Fruit fly (Drosophila melanogaster) whole organism, embryonic: ENCODE measurements around the gene MTPAP.

Experiments
- Abd-B ChIP-seq: fragments of 200-800 bp; sonication (Bioruptor generic); optimal IDR thresholded peaks from 2 replicates; lab custom pipeline; 2018; ENCODE audit warnings: missing biosample characterization, mild to moderate bottlenecking, missing genetic modification characterization, moderate library complexity
- CG10274 ChIP-seq: fragments of 200-800 bp; sonication (Bioruptor generic); optimal IDR thresholded peaks from 3 replicates; lab custom pipeline; 2017; ENCODE audit warnings: missing biosample characterization, mild to moderate bottlenecking, missing genetic modification characterization
- CG11504 ChIP-seq: fragments of 200-800 bp; sonication (Bioruptor generic); optimal IDR thresholded peaks from 3 replicates; lab custom pipeline; 2019; ENCODE audit warnings: missing biosample characterization, mild to moderate bottlenecking, missing genetic modification characterization, moderate library complexity
- CG11695 ChIP-seq: fragments of 200-800 bp; sonication (Bioruptor generic); IDR thresholded peaks from 3 replicates; pipeline ENCODE4 v1.3.6; 2022; ENCODE audit warnings: missing biosample characterization, missing genetic modification characterization
- CG12942 ChIP-seq: fragments of 200-800 bp; sonication (Bioruptor generic); optimal IDR thresholded peaks from 3 replicates; lab custom pipeline; 2016; ENCODE audit warnings: missing biosample characterization, missing genetic modification characterization
- CG13296 ChIP-seq: fragments of 200-800 bp; sonication (Bioruptor generic); optimal IDR thresholded peaks from 3 replicates; lab custom pipeline; 2018; ENCODE audit warnings: missing biosample characterization, mild to moderate bottlenecking, missing genetic modification characterization
- CG15269 ChIP-seq: fragments of 200-800 bp; sonication (Bioruptor generic); optimal IDR thresholded peaks from 2 replicates; lab custom pipeline; 2018; ENCODE audit warnings: missing biosample characterization, mild to moderate bottlenecking, missing genetic modification characterization, moderate library complexity
- CG16779 ChIP-seq: fragments of 200-800 bp; sonication (Bioruptor generic); IDR thresholded peaks from 2 replicates; pipeline ENCODE4 v1.3.6; 2022; ENCODE audit warnings: missing biosample characterization, missing genetic modification characterization
- CG18011 ChIP-seq: fragments of 200-800 bp; sonication (Bioruptor generic); optimal IDR thresholded peaks from 2 replicates; lab custom pipeline; 2017; ENCODE audit warnings: missing biosample characterization, missing genetic modification characterization, mild to moderate bottlenecking, moderate library complexity, missing genotype
- CG2116 ChIP-seq: fragments of 200-800 bp; sonication (Bioruptor generic); optimal IDR thresholded peaks from 3 replicates; lab custom pipeline; 2018; ENCODE audit warnings: missing biosample characterization, mild to moderate bottlenecking, missing genetic modification characterization
- CG2202 ChIP-seq: fragments of 200-800 bp; sonication (Bioruptor generic); optimal IDR thresholded peaks from 2 replicates; lab custom pipeline; 2018; ENCODE audit warnings: missing biosample characterization, mild to moderate bottlenecking, missing genetic modification characterization
- CG2875 ChIP-seq: fragments of 200-800 bp; sonication (Bioruptor generic); optimal IDR thresholded peaks from 2 replicates; lab custom pipeline; 2017; ENCODE audit warnings: missing biosample characterization, mild to moderate bottlenecking, missing genetic modification characterization, missing genetic modification reagents
- CG30020 ChIP-seq: fragments of 200-800 bp; optimal IDR thresholded peaks from 2 replicates; lab custom pipeline; 2019; ENCODE audit warnings: missing biosample characterization, mild to moderate bottlenecking, missing genetic modification characterization, moderate library complexity
- CG31365 ChIP-seq: fragments of 200-800 bp; sonication (Bioruptor generic); optimal IDR thresholded peaks from 2 replicates; lab custom pipeline; 2018; ENCODE audit warnings: missing biosample characterization, mild to moderate bottlenecking, missing genetic modification characterization
- CG3995 ChIP-seq: fragments of 200-800 bp; sonication (Bioruptor generic); optimal IDR thresholded peaks from 3 replicates; lab custom pipeline; 2016; ENCODE audit warnings: missing biosample characterization, missing genetic modification characterization
- CG4328 ChIP-seq: fragments of 200-800 bp; sonication (Bioruptor generic); optimal IDR thresholded peaks from 3 replicates; lab custom pipeline; 2017; ENCODE audit warnings: missing biosample characterization, missing genetic modification reagents, missing genetic modification characterization
- CG4730 ChIP-seq: fragments of 200-800 bp; sonication (Bioruptor generic); IDR thresholded peaks from 2 replicates; pipeline ENCODE4 v1.3.6; 2022; ENCODE audit warnings: missing biosample characterization, missing genetic modification characterization
- CG5245 ChIP-seq: fragments of 200-800 bp; sonication (Bioruptor generic); optimal IDR thresholded peaks from 3 replicates; lab custom pipeline; 2016; ENCODE audit warnings: missing biosample characterization, missing genetic modification characterization
- CG9437 ChIP-seq: fragments of 200-800 bp; sonication (Bioruptor generic); optimal IDR thresholded peaks from 2 replicates; lab custom pipeline; 2018; ENCODE audit warnings: missing biosample characterization, mild to moderate bottlenecking, missing genetic modification characterization
- CG9609 ChIP-seq: fragments of 200-800 bp; sonication (Bioruptor generic); optimal IDR thresholded peaks from 3 replicates; lab custom pipeline; 2016; ENCODE audit warnings: missing biosample characterization, missing genetic modification characterization
- CG9727 ChIP-seq: fragments of 200-800 bp; sonication (Bioruptor generic); optimal IDR thresholded peaks from 3 replicates; lab custom pipeline; 2017; ENCODE audit warnings: missing biosample characterization, mild to moderate bottlenecking, missing genetic modification characterization
- Camta ChIP-seq: fragments of 200-800 bp; sonication (Bioruptor generic); optimal IDR thresholded peaks from 2 replicates; lab custom pipeline; 2016; ENCODE audit warnings: missing biosample characterization, missing genetic modification characterization
- CrebB ChIP-seq: fragments of 200-800 bp; sonication (Bioruptor generic); optimal IDR thresholded peaks from 3 replicates; lab custom pipeline; 2018; ENCODE audit warnings: missing biosample characterization, mild to moderate bottlenecking, missing genetic modification characterization
- Dp ChIP-seq: fragments of 200-800 bp; sonication (Bioruptor generic); optimal IDR thresholded peaks from 2 replicates; lab custom pipeline; 2018; ENCODE audit warnings: missing biosample characterization, mild to moderate bottlenecking, missing genetic modification characterization, moderate library complexity
- GATAe ChIP-seq: fragments of 200-800 bp; sonication (Bioruptor generic); conservative IDR thresholded peaks from 2 replicates; pipeline ENCODE4 v1.3.6; 2022; ENCODE audit warnings: missing biosample characterization, missing genetic modification characterization
- HLH4C ChIP-seq: fragments of 200-800 bp; sonication (Bioruptor generic); IDR thresholded peaks from 3 replicates; pipeline ENCODE4 v1.3.6; 2022; ENCODE audit warnings: missing biosample characterization, missing genetic modification characterization; ENCODE audit not compliant: partially characterized antibody
- Hsf ChIP-seq: fragments of 200-800 bp; sonication (Bioruptor generic); optimal IDR thresholded peaks from 3 replicates; lab custom pipeline; 2016; ENCODE audit warnings: missing biosample characterization, missing genetic modification characterization
- Myb ChIP-seq: fragments of 200-800 bp; sonication (Bioruptor generic); optimal IDR thresholded peaks from 2 replicates; lab custom pipeline; 2016; ENCODE audit warnings: missing biosample characterization, missing genetic modification characterization
- Nf-YB ChIP-seq: fragments of 200-800 bp; sonication (Bioruptor generic); optimal IDR thresholded peaks from 3 replicates; lab custom pipeline; 2019; ENCODE audit warnings: missing biosample characterization, mild to moderate bottlenecking, missing genetic modification characterization, moderate library complexity
- Opbp ChIP-seq: fragments of 200-800 bp; sonication (Bioruptor generic); IDR thresholded peaks from 3 replicates; pipeline ENCODE4 v1.3.6; 2022; ENCODE audit warnings: missing biosample characterization, missing genetic modification characterization; ENCODE audit not compliant: partially characterized antibody
- Poxn ChIP-seq: fragments of 200-800 bp; sonication (Bioruptor generic); IDR thresholded peaks from 2 replicates; pipeline ENCODE4 v1.3.6; 2022; ENCODE audit warnings: missing biosample characterization, missing genetic modification characterization
- Ptx1 ChIP-seq: fragments of 200-800 bp; sonication (Bioruptor generic); IDR thresholded peaks from 2 replicates; pipeline ENCODE4 v1.3.6; 2022; ENCODE audit warnings: missing biosample characterization, missing genetic modification characterization
- Side ChIP-seq: fragments of 200-800 bp; sonication (Bioruptor generic); optimal IDR thresholded peaks from 2 replicates; lab custom pipeline; 2016; ENCODE audit warnings: missing biosample characterization, missing genetic modification characterization
- Sry-β ChIP-seq: fragments of 200-800 bp; sonication (Bioruptor generic); optimal IDR thresholded peaks from 2 replicates; lab custom pipeline; 2018; ENCODE audit warnings: missing biosample characterization, mild to moderate bottlenecking, missing genetic modification characterization, moderate library complexity
- Tbp ChIP-seq: fragments of >200 bp; optimal IDR thresholded peaks from 2 replicates; lab custom pipeline; 2018; ENCODE audit warnings: missing biosample characterization, missing genetic modification characterization
- chif ChIP-seq, 2 experiments: fragments of 200-800 bp; sonication (Bioruptor generic); optimal IDR thresholded peaks; 3 replicates each; lab custom pipeline; 2016; ENCODE audit warnings: missing biosample characterization in 2 of 2, missing genetic modification characterization in 2 of 2
- chm ChIP-seq: fragments of 200-800 bp; sonication (Bioruptor generic); IDR thresholded peaks from 2 replicates; pipeline ENCODE4 v1.3.6; 2022; ENCODE audit warnings: missing biosample characterization, missing genetic modification characterization
- ci ChIP-seq: fragments of 200-800 bp; sonication (Bioruptor generic); IDR thresholded peaks from 3 replicates; pipeline ENCODE4 v1.3.6; 2022; ENCODE audit warnings: missing biosample characterization, missing genetic modification characterization
- da ChIP-seq: fragments of 200-800 bp; sonication (Bioruptor generic); optimal IDR thresholded peaks from 2 replicates; lab custom pipeline; 2016; ENCODE audit warnings: missing biosample characterization, missing genetic modification characterization
- dan ChIP-seq: fragments of 200-800 bp; sonication (Bioruptor generic); IDR thresholded peaks from 2 replicates; pipeline ENCODE4 v1.3.6; 2022; ENCODE audit warnings: missing biosample characterization, missing genetic modification characterization
- dati ChIP-seq: fragments of 200-800 bp; sonication (Bioruptor generic); IDR thresholded peaks from 2 replicates; pipeline ENCODE4 v1.3.6; 2022; ENCODE audit warnings: missing biosample characterization, missing genetic modification characterization
- fd3F ChIP-seq: fragments of 200-800 bp; sonication (Bioruptor generic); optimal IDR thresholded peaks from 2 replicates; lab custom pipeline; 2018; ENCODE audit warnings: missing biosample characterization, mild to moderate bottlenecking, missing genetic modification characterization, moderate library complexity
- gce ChIP-seq: fragments of 200-800 bp; sonication (Bioruptor generic); IDR thresholded peaks from 3 replicates; pipeline ENCODE4 v1.3.6; 2022; ENCODE audit warnings: missing biosample characterization, missing genetic modification characterization
- jumu ChIP-seq: fragments of 200-800 bp; sonication (Bioruptor generic); optimal IDR thresholded peaks from 3 replicates; lab custom pipeline; 2016; ENCODE audit warnings: missing biosample characterization, missing genetic modification characterization
- lilli ChIP-seq: fragments of 200-800 bp; sonication (Bioruptor generic); optimal IDR thresholded peaks from 3 replicates; lab custom pipeline; 2016; ENCODE audit warnings: missing biosample characterization, missing genetic modification characterization
- pb ChIP-seq: fragments of 200-800 bp; sonication (Bioruptor generic); optimal IDR thresholded peaks from 3 replicates; lab custom pipeline; 2016; ENCODE audit warnings: missing biosample characterization, missing genetic modification characterization
- pho ChIP-seq: fragments of 200-800 bp; sonication (Bioruptor generic); optimal IDR thresholded peaks from 2 replicates; lab custom pipeline; 2016; ENCODE audit warnings: missing biosample characterization, missing genetic modification characterization
- schlank ChIP-seq: fragments of 200-800 bp; sonication (Bioruptor generic); optimal IDR thresholded peaks from 2 replicates; lab custom pipeline; 2018; ENCODE audit warnings: missing biosample characterization, mild to moderate bottlenecking, missing genetic modification characterization
- sens ChIP-seq: fragments of 200-800 bp; sonication (Bioruptor generic); peaks from one replicate; lab custom pipeline; 2016; ENCODE audit warnings: missing biosample characterization, missing genetic modification characterization
- trh ChIP-seq: fragments of 200-800 bp; sonication (Bioruptor generic); optimal IDR thresholded peaks from 2 replicates; lab custom pipeline; 2016; ENCODE audit warnings: missing biosample characterization, missing genetic modification characterization
- tx ChIP-seq: fragments of 200-800 bp; sonication (Bioruptor generic); optimal IDR thresholded peaks from 2 replicates; lab custom pipeline; 2016; ENCODE audit warnings: missing biosample characterization, missing genetic modification characterization
- vnd ChIP-seq: fragments of 200-800 bp; sonication (Bioruptor generic); IDR thresholded peaks from 3 replicates; pipeline ENCODE4 v1.3.6; 2022; ENCODE audit warnings: missing biosample characterization, missing genetic modification characterization; ENCODE audit not compliant: partially characterized antibody
- zfh2 ChIP-seq: fragments of 200-800 bp; sonication (Bioruptor generic); optimal IDR thresholded peaks from 2 replicates; lab custom pipeline; 2016; ENCODE audit warnings: missing biosample characterization, missing genetic modification characterization

MTPAP gene

dm6 chrX:1341944-1342392 is 7.2 kb downstream of the MTPAP start, which contains the start of gene Naa30A (continued):
- TF ChIP-seq HLH4C (GFP tag; lab: Robert Waterston, UW) = peak; percentile 97
- no peak for TF ChIP-seq da (GFP tag; lab: Kevin White, UChicago)
- no peak for TF ChIP-seq zfh2 (GFP tag; lab: Kevin White, UChicago)
- TF ChIP-seq Nf-YB (GFP tag; lab: Kevin White, UChicago) = no peak
- TF ChIP-seq jumu (GFP tag; lab: Kevin White, UChicago) = no peak
- TF ChIP-seq pho (GFP tag; lab: Kevin White, UChicago) = no peak
- no peak for TF ChIP-seq CG2875 (GFP tag; lab: Kevin White, UChicago)
- peak; percentile 96 for TF ChIP-seq vnd (GFP tag; lab: Robert Waterston, UW)
- no peak for TF ChIP-seq Camta
- TF ChIP-seq gce (GFP tag; lab: Robert Waterston, UW) = no peak
- TF ChIP-seq CG18011 (GFP tag; lab: Kevin White, UChicago) = no peak
- TF ChIP-seq chm (GFP tag; lab: Robert Waterston, UW) = no peak
- TF ChIP-seq CG15269 (tag; lab: Kevin White, UChicago) = no peak
- no peak for TF ChIP-seq lilli
- TF ChIP-seq Poxn (GFP tag; lab: Robert Waterston, UW) = no peak
- no peak for TF ChIP-seq CG4328
- TF ChIP-seq Ptx1 (GFP tag; lab: Robert Waterston, UW) = no peak
- TF ChIP-seq CG16779 = no peak
- peak; percentile 27 for TF ChIP-seq CG13296 (GFP tag; lab: Kevin White, UChicago)
- no peak for TF ChIP-seq CG2202
- no peak for TF ChIP-seq CG9727 (GFP tag; lab: Kevin White, UChicago)
- TF ChIP-seq sens (GFP tag; lab: Kevin White, UChicago) = no peak
- no peak for TF ChIP-seq dati (GFP tag; lab: Robert Waterston, UW)
- no peak for TF ChIP-seq schlank (tag; lab: Kevin White, UChicago)
- TF ChIP-seq CG11504 (tag; lab: Kevin White, UChicago) = no peak
- TF ChIP-seq CG3995 (GFP tag; lab: Kevin White, UChicago) = peak; percentile 84
- peak; percentile 42 for TF ChIP-seq Dp (GFP tag; lab: Kevin White, UChicago)
- no peak for TF ChIP-seq GATAe
- TF ChIP-seq Myb (GFP tag; lab: Kevin White, UChicago) = no peak
- no peak for TF ChIP-seq CG5245 (GFP tag; lab: Kevin White, UChicago)
- TF ChIP-seq trh (GFP tag; lab: Kevin White, UChicago) = no peak
- peak; percentile 17 for TF ChIP-seq CG9437 (GFP tag; lab: Kevin White, UChicago)
- TF ChIP-seq CG31365 (tag; lab: Kevin White, UChicago) = no peak
- TF ChIP-seq Sry-β = no peak
- TF ChIP-seq CG10274 (GFP tag; lab: Kevin White, UChicago) = no peak
- peak; percentile 21 for TF ChIP-seq CG30020 (tag; lab: Kevin White, UChicago)
- TF ChIP-seq Abd-B = no peak
- no peak for TF ChIP-seq ci (GFP tag; lab: Robert Waterston, UW)
- TF ChIP-seq tx (GFP tag; lab: Kevin White, UChicago) = no peak
- TF ChIP-seq chif (GFP tag; optimal IDR thresholded peaks at IDR 0.05; lab: Kevin White, UChicago) = no peak
- TF ChIP-seq pb (GFP tag; lab: Kevin White, UChicago) = no peak
- TF ChIP-seq CG9609 (GFP tag; lab: Kevin White, UChicago) = no peak
- no peak for TF ChIP-seq CG4730 (GFP tag; lab: Robert Waterston, UW)
- no peak for TF ChIP-seq CrebB (tag; lab: Kevin White, UChicago)
- no peak for TF ChIP-seq Hsf (GFP tag; lab: Kevin White, UChicago)
- peak; percentile 66 for TF ChIP-seq CG2116 (GFP tag; lab: Kevin White, UChicago)
- no peak for TF ChIP-seq CG12942
- no peak for TF ChIP-seq Side (GFP tag; lab: Kevin White, UChicago)
- no peak for TF ChIP-seq CG11695 (GFP tag; lab: Robert Waterston, UW)
- TF ChIP-seq fd3F (GFP tag; lab: Kevin White, UChicago) = no peak
- TF ChIP-seq dan (GFP tag; lab: Robert Waterston, UW) = no peak
- peak; percentile 96 for TF ChIP-seq Opbp
- TF ChIP-seq Tbp = no peak
